Worm (Caenorhabditis elegans): ENCODE data around the gene glr-7.

The glr-7 gene

ce11 chrX:2382227-2382626 is 37.5 kb downstream of the glr-7 start:
- TF ChIP-seq ztf-26 (tag; optimal IDR thresholded peaks at IDR 0.05) = peak; percentile 32
- TF ChIP-seq ZK185.1 (tag; optimal IDR thresholded peaks at IDR 0.05; ENCODE audit: poor library complexity, severe bottlenecking) = peak; percentile 29
- peak; percentile 1 for TF ChIP-seq attf-5 (GFP tag; optimal IDR thresholded peaks at IDR 0.05)
- peak; percentile 3 for TF ChIP-seq K12H6.12 (tag; optimal IDR thresholded peaks at IDR 0.05)
- TF ChIP-seq snpc-1.1 (tag; optimal IDR thresholded peaks at IDR 0.05; ENCODE audit: insufficient read depth) = no peak
- peak; percentile 2 for TF ChIP-seq tbp1 (GFP tag; optimal IDR thresholded peaks at IDR 0.05)
- TF ChIP-seq sdz-38 (tag; optimal IDR thresholded peaks at IDR 0.05) = no peak
- TF ChIP-seq Y56A3A.18 (GFP tag; IDR thresholded peaks at IDR 0.05) = 0 out of 2 replicates have a peak, but pooled peaks have one; percentile 13
- peak; percentile 91 for TF ChIP-seq ztf-18 (tag; optimal IDR thresholded peaks at IDR 0.05)
- no peak for TF ChIP-seq D2030.7 (GFP tag; IDR thresholded peaks at IDR 0.05)
- TF ChIP-seq lir-1 (GFP tag; conservative IDR thresholded peaks at IDR 0.05) = no peak
- TF ChIP-seq lin-40 (tag; optimal IDR thresholded peaks at IDR 0.05) = peak; percentile 54
- no peak for TF ChIP-seq nfya-1 (tag; optimal IDR thresholded peaks at IDR 0.05; ENCODE audit: borderline replicate concordance, insufficient read depth)
- peak; percentile 33 for TF ChIP-seq hmg-1.2 (GFP tag; IDR thresholded peaks at IDR 0.05)
- TF ChIP-seq lin-35 (GFP tag; optimal IDR thresholded peaks at IDR 0.05) = peak in 1 of 3 experiments; percentile 27

ce11 chrX:2381282-2381681 is 38.4 kb downstream of the glr-7 start, which contains the start of gene F47G3.4:
Gene F47G3.4, plus strand, starts transcription at chrX:2381582.
- TF ChIP-seq cebp-2 (GFP tag; IDR thresholded peaks at IDR 0.05) (no peak), hmg-1.2 (GFP tag; IDR thresholded peaks at IDR 0.05) (no peak), Y53F4B.3 (GFP tag; IDR thresholded peaks at IDR 0.05) (no peak), attf-3 (GFP tag; conservative IDR thresholded peaks at IDR 0.05) (no peak), him-1 (tag; optimal IDR thresholded peaks at IDR 0.05) (no peak), chd-7 (tag; optimal IDR thresholded peaks at IDR 0.05) (no peak), ztf-3 (GFP tag; optimal IDR thresholded peaks at IDR 0.05) (no peak), tbp1 (GFP tag; optimal IDR thresholded peaks at IDR 0.05) (no peak), unc-130 (GFP tag; optimal IDR thresholded peaks at IDR 0.05) (no peak), ceh-27 (GFP tag; optimal IDR thresholded peaks at IDR 0.05) (no peak)

ce11 chrX:2380818-2381217 is 38.9 kb downstream of the glr-7 start:
- TF ChIP-seq nhr-90 (tag; optimal IDR thresholded peaks at IDR 0.05) = no peak
- no peak for TF ChIP-seq akir-1 (GFP tag; optimal IDR thresholded peaks at IDR 0.05)
- no peak for TF ChIP-seq Y95B8A.8 (GFP tag; IDR thresholded peaks at IDR 0.05)
- TF ChIP-seq K11D2.4 (GFP tag; IDR thresholded peaks at IDR 0.05) = no peak

- TF ChIP-seq let-526 (GFP tag; IDR thresholded peaks at IDR 0.05) = no peak
- TF ChIP-seq dpff-1 (tag; optimal IDR thresholded peaks at IDR 0.05) = no peak
- TF ChIP-seq F33H1.4 (GFP tag; IDR thresholded peaks at IDR 0.05) = no peak
- no peak for TF ChIP-seq Y53F4B.3 (GFP tag; IDR thresholded peaks at IDR 0.05)
- TF ChIP-seq him-1 (tag; optimal IDR thresholded peaks at IDR 0.05) = no peak
- no peak for TF ChIP-seq F52B5.7 (tag; optimal IDR thresholded peaks at IDR 0.05)
- no peak for TF ChIP-seq nhr-27 (tag; optimal IDR thresholded peaks at IDR 0.05)
- no peak for TF ChIP-seq nhr-90 (tag; optimal IDR thresholded peaks at IDR 0.05)
- TF ChIP-seq atf-7 (tag; optimal IDR thresholded peaks at IDR 0.05) = no peak
- TF ChIP-seq tbp1 (GFP tag; optimal IDR thresholded peaks at IDR 0.05) = no peak
- no peak for TF ChIP-seq unc-62 (GFP tag; optimal IDR thresholded peaks at IDR 0.05)
- no peak for TF ChIP-seq madf-3 (GFP tag; IDR thresholded peaks at IDR 0.05)
- TF ChIP-seq let-607 (tag; optimal IDR thresholded peaks at IDR 0.05) = no peak
- no peak for TF ChIP-seq F39B2.1 (GFP tag; IDR thresholded peaks at IDR 0.05)
- no peak for TF ChIP-seq C06A6.2 (GFP tag; conservative IDR thresholded peaks at IDR 0.05)
- no peak for TF ChIP-seq aptf-2 (GFP tag; conservative IDR thresholded peaks at IDR 0.05)
Observed at ce11 chrX:2375300-2376035, 44.2 kb downstream of the glr-7 start, which contains the start of gene F47G3.3. Gene F47G3.3, plus strand, starts transcription at chrX:2375985.
